Fruit fly (Drosophila melanogaster) whole organism, prepupa: ENCODE data around the gene Prosalpha2.

Experiments used
- CG15336 ChIP-seq: fragments of 200-800 bp; sonication (Bioruptor generic); IDR thresholded peaks from 2 replicates; pipeline ENCODE4 v1.3.6; 2022; ENCODE audit warnings: missing biosample characterization, missing genetic modification characterization
- CG16779 ChIP-seq: fragments of 200-800 bp; sonication (Bioruptor generic); optimal IDR thresholded peaks from 3 replicates; lab custom pipeline; 2017; ENCODE audit warnings: missing biosample characterization, mild to moderate bottlenecking, missing genetic modification characterization
- CG32006 ChIP-seq: fragments of 200-800 bp; sonication (Bioruptor generic); optimal IDR thresholded peaks from 3 replicates; lab custom pipeline; 2017; ENCODE audit warnings: missing biosample characterization, mild to moderate bottlenecking, missing genetic modification characterization
- CG6163 ChIP-seq: fragments of 200-800 bp; sonication (Bioruptor generic); IDR thresholded peaks from 3 replicates; pipeline ENCODE4 v1.3.6; 2022; ENCODE audit warnings: missing biosample characterization, missing genetic modification characterization
- Lpt ChIP-seq: fragments of 200-800 bp; sonication (Bioruptor generic); optimal IDR thresholded peaks from 3 replicates; lab custom pipeline; 2016; ENCODE audit warnings: missing biosample characterization, missing genetic modification characterization
- Met ChIP-seq: fragments of 200-800 bp; sonication (Bioruptor generic); optimal IDR thresholded peaks from 3 replicates; lab custom pipeline; 2016; ENCODE audit warnings: missing biosample characterization, missing genetic modification characterization
- Sox14 ChIP-seq: fragments of 200-800 bp; sonication (Bioruptor generic); optimal IDR thresholded peaks from 3 replicates; lab custom pipeline; 2016; ENCODE audit warnings: missing biosample characterization, missing genetic modification characterization
- dac ChIP-seq: fragments of 200-800 bp; sonication (Bioruptor generic); optimal IDR thresholded peaks from 2 replicates; lab custom pipeline; 2017; ENCODE audit warnings: missing biosample characterization, mild to moderate bottlenecking, missing genetic modification characterization
- dsx ChIP-seq: fragments of 200-800 bp; optimal IDR thresholded peaks from 3 replicates; lab custom pipeline; 2019; ENCODE audit warnings: missing biosample characterization, mild to moderate bottlenecking, missing genetic modification characterization, moderate library complexity; ENCODE audit not compliant: poor library complexity, severe bottlenecking
- fd59A ChIP-seq: fragments of 200-800 bp; sonication (Bioruptor generic); optimal IDR thresholded peaks from 2 replicates; lab custom pipeline; 2017; ENCODE audit warnings: missing biosample characterization, mild to moderate bottlenecking, missing genetic modification characterization, missing genetic modification reagents
- spab ChIP-seq: fragments of 200-800 bp; sonication (Bioruptor generic); optimal IDR thresholded peaks from 2 replicates; lab custom pipeline; 2017; ENCODE audit warnings: missing biosample characterization, mild to moderate bottlenecking, missing genetic modification characterization, missing genetic modification reagents

DNA sequence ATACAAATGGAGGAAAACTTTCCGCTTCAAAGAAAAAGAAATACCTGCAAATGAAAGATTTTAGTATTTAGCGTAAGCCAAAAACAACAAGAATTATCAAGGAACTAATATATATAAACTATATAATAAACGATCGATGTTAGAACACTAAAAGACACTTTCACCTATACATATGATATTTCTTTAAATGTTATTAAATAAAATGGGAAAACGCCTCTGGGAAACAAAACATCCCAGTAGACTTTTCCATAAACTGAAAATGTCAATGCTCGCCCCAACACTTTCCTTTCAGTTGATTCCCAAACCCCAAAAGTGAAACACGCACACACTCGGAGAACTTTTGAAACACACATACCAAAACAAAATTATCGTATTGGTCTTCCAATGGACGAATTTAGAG, 16.2 kb downstream of the Prosalpha2 start, which contains the start of gene vrs:
- TF ChIP-seq Sox14 (GFP tag; lab: Kevin White, UChicago) (no peak), Lpt (no peak), CG6163 (GFP tag; lab: Robert Waterston, UW) (no peak), CG15336 (GFP tag; lab: Robert Waterston, UW) (no peak), CG16779 (tag; lab: Kevin White, UChicago) (no peak), Met (GFP tag; lab: Kevin White, UChicago) (no peak), CG32006 (GFP tag; lab: Kevin White, UChicago) (no peak), dac (no peak), spab (GFP tag; lab: Kevin White, UChicago) (no peak), fd59A (GFP tag; lab: Kevin White, UChicago) (no peak), dsx (GFP tag; lab: Kevin White, UChicago) (no peak)
